Fruit fly (Drosophila melanogaster): ENCODE data around the gene Usp32.
A peak's percentile ranks its signal among the peaks of the same experiment; 100 is the strongest.

The Usp32 gene

DNA sequence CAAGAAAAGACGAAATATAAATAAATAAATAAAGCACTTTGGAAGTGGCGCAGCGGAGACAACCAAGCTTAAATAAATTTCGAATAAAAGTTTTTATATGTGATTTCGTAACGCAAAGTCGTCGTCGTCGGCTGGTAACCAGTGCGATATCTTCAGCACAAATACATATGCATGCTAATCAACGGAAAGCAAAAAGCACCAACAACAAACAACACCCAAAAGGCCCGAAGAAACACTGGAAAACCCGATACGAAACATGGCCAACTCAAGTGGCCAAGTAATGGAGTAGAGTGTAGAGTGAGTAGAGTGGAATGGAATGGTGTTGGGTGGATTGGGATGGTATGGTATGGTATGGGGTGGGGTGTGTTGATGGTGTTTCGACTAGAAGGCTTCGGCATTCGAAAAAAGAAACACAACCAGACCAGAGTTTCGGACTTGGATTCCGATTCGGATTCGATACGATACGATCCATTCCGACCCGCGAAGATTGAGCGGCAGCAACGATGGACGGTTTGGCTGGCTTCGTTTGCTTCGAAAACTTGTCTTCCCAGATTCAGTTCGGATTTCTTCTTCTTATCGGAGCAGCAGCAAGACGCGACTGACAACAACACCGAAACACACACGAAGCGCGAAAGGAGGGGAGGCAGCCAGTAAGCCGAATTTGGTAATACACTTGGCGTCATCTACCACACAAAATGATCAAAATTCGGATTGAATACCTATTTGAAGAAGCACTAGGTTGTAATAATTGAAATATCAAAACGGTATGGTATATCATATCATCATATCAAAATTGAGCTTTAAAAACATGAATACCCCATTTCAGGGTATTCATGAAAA is 31.8 kb downstream of the Usp32 start (continued):
- TF ChIP-seq Drgx (GFP tag; IDR thresholded peaks at IDR 0.05) (peak; percentile 94), CG12155 (GFP tag; optimal IDR thresholded peaks at IDR 0.05) (peak; percentile 95), tx (GFP tag; optimal IDR thresholded peaks at IDR 0.05) (peak; percentile 96), HmgZ (tag; optimal IDR thresholded peaks at IDR 0.05) (peak; percentile 95), croc (GFP tag; conservative IDR thresholded peaks at IDR 0.05) (peak; percentile 86), gsb-n (tag; optimal IDR thresholded peaks at IDR 0.05) (peak; percentile 84), CG15011 (GFP tag; optimal IDR thresholded peaks at IDR 0.05) (peak; percentile 88), CG34224 (GFP tag; IDR thresholded peaks at IDR 0.05; ENCODE audit: partially characterized antibody) (no peak), CG12236 (GFP tag; optimal IDR thresholded peaks at IDR 0.05) (peak; percentile 91), D19B (GFP tag; optimal IDR thresholded peaks at IDR 0.05) (peak; percentile 90), Hr78 (GFP tag; optimal IDR thresholded peaks at IDR 0.05) (peak in 1 of 2 experiments; percentile 77), CG9215 (GFP tag; IDR thresholded peaks at IDR 0.05) (peak; percentile 82), D (optimal IDR thresholded peaks at IDR 0.05) (no peak), D (GFP tag; optimal IDR thresholded peaks at IDR 0.05) (peak; percentile 52), Sin3A (optimal IDR thresholded peaks at IDR 0.05) (no peak), fd96Cb (tag; optimal IDR thresholded peaks at IDR 0.05) (peak; percentile 87), tio (GFP tag; optimal IDR thresholded peaks at IDR 0.05) (peak; percentile 90), CG3065 (GFP tag; optimal IDR thresholded peaks at IDR 0.05) (peak; percentile 71), CG4404 (GFP tag; IDR thresholded peaks at IDR 0.05) (peak; percentile 70; the same call in 1 of the 2 replicates), CG10979 (tag; optimal IDR thresholded peaks at IDR 0.05) (peak; percentile 85), CG9797 (GFP tag; optimal IDR thresholded peaks at IDR 0.05) (peak; percentile 15), Atf3 (GFP tag; optimal IDR thresholded peaks at IDR 0.05) (peak; percentile 88), Nf-YB (GFP tag; optimal IDR thresholded peaks at IDR 0.05) (peak; percentile 79), BtbVII (GFP tag; optimal IDR thresholded peaks at IDR 0.05) (peak; percentile 85), Hmr (GFP tag; optimal IDR thresholded peaks at IDR 0.05) (peak; percentile 95), cato (GFP tag; optimal IDR thresholded peaks at IDR 0.05; ENCODE audit: borderline replicate concordance) (peak; percentile 79), Myb (GFP tag; optimal IDR thresholded peaks at IDR 0.05) (peak; percentile 88), z (GFP tag; IDR thresholded peaks at IDR 0.05) (0 out of 3 replicates have a peak, but pooled peaks have one; percentile 18), CG10209 (GFP tag; optimal IDR thresholded peaks at IDR 0.05) (peak; percentile 94), Ets65A (GFP tag) (peak; percentile 99), eve (GFP tag; optimal IDR thresholded peaks at IDR 0.05) (peak in 1 of 2 experiments; percentile 96), CG1832 (GFP tag; optimal IDR thresholded peaks at IDR 0.05) (no peak), CG6813 (GFP tag; optimal IDR thresholded peaks at IDR 0.05) (peak; percentile 90), abd-A (tag; optimal IDR thresholded peaks at IDR 0.05) (peak; percentile 78), CG13624 (GFP tag; optimal IDR thresholded peaks at IDR 0.05) (peak; percentile 97), usp (GFP tag; optimal IDR thresholded peaks at IDR 0.05) (no peak), ems (GFP tag; optimal IDR thresholded peaks at IDR 0.05) (peak; percentile 93), crol (GFP tag; IDR thresholded peaks at IDR 0.05) (peak; percentile 56), CG8765 (GFP tag; IDR thresholded peaks at IDR 0.05) (no peak), ind (GFP tag; optimal IDR thresholded peaks at IDR 0.05) (peak; percentile 97), h (optimal IDR thresholded peaks at IDR 0.05) (no peak), Poxn (GFP tag; IDR thresholded peaks at IDR 0.05) (peak; percentile 87), CG6854 (GFP tag; optimal IDR thresholded peaks at IDR 0.05) (peak; percentile 93), CG14965 (GFP tag; optimal IDR thresholded peaks at IDR 0.05; ENCODE audit: borderline replicate concordance) (peak; percentile 77), Xbp1 (GFP tag; optimal IDR thresholded peaks at IDR 0.05) (peak; percentile 96), CG15479 (GFP tag; optimal IDR thresholded peaks at IDR 0.05) (no peak), CG18599 (GFP tag; optimal IDR thresholded peaks at IDR 0.05) (peak; percentile 78), onecut (GFP tag; IDR thresholded peaks at IDR 0.05) (peak; percentile 73), CG2678 (tag; optimal IDR thresholded peaks at IDR 0.05) (peak; percentile 97)

Data from whole organism, embryonic.